Worm (Caenorhabditis elegans): ENCODE measurements around the gene vps-18.

Gene vps-18

ce11 chrII:4434278-4434677 lies 26.7 kb upstream of the vps-18 start:
- no peak for TF ChIP-seq egl-27 (tag; optimal IDR thresholded peaks at IDR 0.05)
- no peak for TF ChIP-seq nhr-12 (tag; optimal IDR thresholded peaks at IDR 0.05)
- no peak for TF ChIP-seq mab-5 (tag; optimal IDR thresholded peaks at IDR 0.05)
- no peak for TF ChIP-seq nhr-10 (tag; optimal IDR thresholded peaks at IDR 0.05)
- TF ChIP-seq unc-39 (tag; optimal IDR thresholded peaks at IDR 0.05) = no peak

- TF ChIP-seq mab-5 (tag; optimal IDR thresholded peaks at IDR 0.05) = no peak
- peak; percentile 1 for TF ChIP-seq crh-2 (tag; optimal IDR thresholded peaks at IDR 0.05)
- TF ChIP-seq unc-55 (GFP tag; optimal IDR thresholded peaks at IDR 0.05) = no peak
- no peak for TF ChIP-seq nhr-23 (tag; optimal IDR thresholded peaks at IDR 0.05)
- TF ChIP-seq nhr-77 (tag; optimal IDR thresholded peaks at IDR 0.05) = no peak
- no peak for TF ChIP-seq ama-1 (optimal IDR thresholded peaks at IDR 0.05)
- peak; percentile 7 for TF ChIP-seq sma-3 (GFP tag; optimal IDR thresholded peaks at IDR 0.05)
- TF ChIP-seq fos-1 (tag; optimal IDR thresholded peaks at IDR 0.05) = peak; percentile 2
- TF ChIP-seq R02D3.7 (tag; optimal IDR thresholded peaks at IDR 0.05) = no peak
- no peak for TF ChIP-seq C34F6.9 (tag; optimal IDR thresholded peaks at IDR 0.05)
These were observed 25.8 kb upstream of the vps-18 start, which contains the start of gene nhr-273 for ce11 chrII:4435134-4435533. TSS of gene nhr-273 (plus strand) at chrII:4435300.

ce11 chrII:4438601-4439000 lies 22.3 kb upstream of the vps-18 start, which contains the start of gene nhr-16:
TSS of gene nhr-16 (plus strand) at chrII:4438805.
- TF ChIP-seq sma-9 (GFP tag; optimal IDR thresholded peaks at IDR 0.05) (no peak), sma-9 (tag; optimal IDR thresholded peaks at IDR 0.05) (no peak), fos-1 (tag; optimal IDR thresholded peaks at IDR 0.05) (no peak), blmp-1 (tag; optimal IDR thresholded peaks at IDR 0.05; ENCODE audit: insufficient read depth) (no peak), ama-1 (optimal IDR thresholded peaks at IDR 0.05) (no peak), mbf-1 (tag; optimal IDR thresholded peaks at IDR 0.05) (no peak), sem-4 (tag; optimal IDR thresholded peaks at IDR 0.05) (no peak), elt-3 (tag; optimal IDR thresholded peaks at IDR 0.05) (no peak), unc-39 (tag; optimal IDR thresholded peaks at IDR 0.05) (no peak), mab-5 (tag; optimal IDR thresholded peaks at IDR 0.05) (no peak), R02D3.7 (tag; optimal IDR thresholded peaks at IDR 0.05) (no peak), nhr-11 (tag; optimal IDR thresholded peaks at IDR 0.05) (no peak), nhr-12 (tag; optimal IDR thresholded peaks at IDR 0.05) (no peak)

- TF ChIP-seq egl-27 (tag; optimal IDR thresholded peaks at IDR 0.05) (no peak), gmeb-1 (tag; optimal IDR thresholded peaks at IDR 0.05) (no peak), lin-13 (GFP tag; optimal IDR thresholded peaks at IDR 0.05) (no peak), nhr-237 (tag; optimal IDR thresholded peaks at IDR 0.05) (no peak), lin-11 (tag; optimal IDR thresholded peaks at IDR 0.05) (no peak), elt-3 (tag; optimal IDR thresholded peaks at IDR 0.05) (no peak), skn-1 (tag; optimal IDR thresholded peaks at IDR 0.05) (no peak), nhr-77 (tag; optimal IDR thresholded peaks at IDR 0.05) (no peak), nhr-11 (tag; optimal IDR thresholded peaks at IDR 0.05) (no peak), mbf-1 (tag; optimal IDR thresholded peaks at IDR 0.05) (no peak), sem-4 (tag; optimal IDR thresholded peaks at IDR 0.05) (no peak), F13H6.1 (tag; optimal IDR thresholded peaks at IDR 0.05) (no peak)
These were observed 19.7 kb upstream of the vps-18 start for ce11 chrII:4441278-4441677.

- TF ChIP-seq ceh-82 (tag; optimal IDR thresholded peaks at IDR 0.05) = no peak
- no peak for TF ChIP-seq ZK546.5 (tag; optimal IDR thresholded peaks at IDR 0.05)
- no peak for TF ChIP-seq lsy-2 (tag; optimal IDR thresholded peaks at IDR 0.05)
- no peak for TF ChIP-seq peb-1 (tag; optimal IDR thresholded peaks at IDR 0.05)
- no peak for TF ChIP-seq snpc-4 (tag; optimal IDR thresholded peaks at IDR 0.05)
- no peak for TF ChIP-seq blmp-1 (tag; optimal IDR thresholded peaks at IDR 0.05; ENCODE audit: insufficient read depth)
- TF ChIP-seq nhr-11 (tag; optimal IDR thresholded peaks at IDR 0.05) = no peak
- no peak for TF ChIP-seq ceh-16 (tag; optimal IDR thresholded peaks at IDR 0.05)
- no peak for TF ChIP-seq R02D3.7 (tag; optimal IDR thresholded peaks at IDR 0.05)
These were observed 16.1 kb upstream of the vps-18 start for ce11 chrII:4444811-4445210.

ce11 chrII:4453051-4453450 lies 7.9 kb upstream of the vps-18 start, which contains the start of gene twk-2:
TSS of gene twk-2 (minus strand) at chrII:4453151.
- TF ChIP-seq aly-2 (tag; optimal IDR thresholded peaks at IDR 0.05) (no peak), fos-1 (tag; optimal IDR thresholded peaks at IDR 0.05) (no peak), sma-3 (GFP tag; optimal IDR thresholded peaks at IDR 0.05) (no peak), skn-1 (tag; optimal IDR thresholded peaks at IDR 0.05) (no peak), peb-1 (tag; optimal IDR thresholded peaks at IDR 0.05) (no peak), R02D3.7 (tag; optimal IDR thresholded peaks at IDR 0.05) (no peak), elt-3 (tag; optimal IDR thresholded peaks at IDR 0.05) (no peak), alr-1 (tag; optimal IDR thresholded peaks at IDR 0.05) (no peak), crh-2 (tag; optimal IDR thresholded peaks at IDR 0.05) (no peak), sem-4 (tag; optimal IDR thresholded peaks at IDR 0.05) (no peak), nhr-23 (tag; optimal IDR thresholded peaks at IDR 0.05) (no peak), sma-9 (GFP tag; optimal IDR thresholded peaks at IDR 0.05) (no peak), sma-9 (tag; optimal IDR thresholded peaks at IDR 0.05) (no peak), mbf-1 (tag; optimal IDR thresholded peaks at IDR 0.05) (no peak)

All from whole organism, L2 larva.